Worm (Caenorhabditis elegans) whole organism, young adult: Measurements from ENCODE around the gene ZC513.14.

ENCODE experiments used
- B0035.1 ChIP-seq: sonication (generic microtip); optimal IDR thresholded peaks from 2 replicates; lab custom pipeline; 2016; ENCODE audit warnings: missing genetic modification characterization, mild to moderate bottlenecking, missing compliant biosample characterization, missing genotype, missing genetic modification reagents
- B0261.1 ChIP-seq: sonication (generic microtip); optimal IDR thresholded peaks from 2 replicates; lab custom pipeline; 2016; ENCODE audit warnings: mild to moderate bottlenecking, missing genetic modification characterization, moderate library complexity, missing compliant biosample characterization
- C17E4.6 ChIP-seq: fragments of 200-800 bp; sonication (Bioruptor generic); IDR thresholded peaks from 2 replicates; pipeline ENCODE4 v1.3.6; 2022; ENCODE audit warnings: missing genetic modification reagents, missing genetic modification characterization, missing compliant biosample characterization
- D2030.7 ChIP-seq: fragments of 200-800 bp; sonication (Bioruptor generic); IDR thresholded peaks from 2 replicates; pipeline ENCODE4 v1.3.6; 2022; ENCODE audit warnings: missing genetic modification reagents, missing genetic modification characterization, missing compliant biosample characterization
- F10E7.11 ChIP-seq: sonication (generic microtip); optimal IDR thresholded peaks from 2 replicates; lab custom pipeline; 2017; ENCODE audit warnings: mild to moderate bottlenecking, missing genetic modification characterization, moderate library complexity, missing compliant biosample characterization
- F22D6.2 ChIP-seq: sonication (generic microtip); optimal IDR thresholded peaks from 2 replicates; lab custom pipeline; 2016; ENCODE audit warnings: mild to moderate bottlenecking, missing genetic modification characterization, missing compliant biosample characterization
- F23B12.7 ChIP-seq: sonication (generic microtip); optimal IDR thresholded peaks from 2 replicates; lab custom pipeline; 2017; ENCODE audit warnings: missing genetic modification characterization, mild to moderate bottlenecking, missing compliant biosample characterization, antibody characterized with exemption, moderate library complexity; ENCODE audit not compliant: insufficient read depth
- F49E8.2 ChIP-seq: sonication (generic microtip); optimal IDR thresholded peaks from 3 replicates; lab custom pipeline; 2017; ENCODE audit warnings: missing genetic modification characterization, mild to moderate bottlenecking, missing compliant biosample characterization, antibody characterized with exemption, moderate library complexity; ENCODE audit not compliant: insufficient read depth
- F57A8.1 ChIP-seq: fragments of 200-800 bp; sonication (Bioruptor generic); optimal IDR thresholded peaks from 2 replicates; lab custom pipeline; 2018; ENCODE audit warnings: mild to moderate bottlenecking, missing genetic modification characterization, moderate library complexity, missing compliant biosample characterization
- T26A5.8 ChIP-seq: sonication (generic microtip); optimal IDR thresholded peaks from 2 replicates; lab custom pipeline; 2016; ENCODE audit warnings: missing genetic modification characterization, missing compliant biosample characterization
- Y53F4B.3 ChIP-seq: fragments of 200-800 bp; sonication (Bioruptor generic); IDR thresholded peaks from 2 replicates; pipeline ENCODE4 v1.3.6; 2022; ENCODE audit warnings: missing genetic modification reagents, missing genetic modification characterization, missing compliant biosample characterization
- Y95B8A.8 ChIP-seq: fragments of 200-800 bp; sonication (Bioruptor generic); IDR thresholded peaks from 2 replicates; pipeline ENCODE4 v1.3.6; 2022; ENCODE audit warnings: missing genetic modification reagents, missing genetic modification characterization, missing compliant biosample characterization
- ZK185.1 ChIP-seq: sonication (generic microtip); optimal IDR thresholded peaks from 2 replicates; lab custom pipeline; 2016; ENCODE audit warnings: mild to moderate bottlenecking, missing genetic modification characterization, missing compliant biosample characterization; ENCODE audit not compliant: poor library complexity, severe bottlenecking
- attf-5 ChIP-seq: fragments of 200-800 bp; sonication (Bioruptor generic); optimal IDR thresholded peaks from 2 replicates; lab custom pipeline; 2018; ENCODE audit warnings: mild to moderate bottlenecking, missing genetic modification characterization, missing compliant biosample characterization
- bed-2 ChIP-seq: fragments of 200-800 bp; sonication (Bioruptor generic); IDR thresholded peaks from 2 replicates; pipeline ENCODE4 v1.3.6; 2022; ENCODE audit warnings: missing genetic modification reagents, missing genetic modification characterization, missing compliant biosample characterization
- cebp-1 ChIP-seq, 2 experiments: fragments of 200-800 bp in 1 of 2; sonication (Bioruptor generic) in 1 of 2; sonication (generic microtip) in 1 of 2; IDR thresholded peaks in 1 of 2; optimal IDR thresholded peaks in 1 of 2; 2 replicates each; pipeline versions ENCODE4 v1.3.6 to Lab custom; 2017 to 2022; ENCODE audit warnings: missing compliant biosample characterization in 2 of 2, missing genetic modification characterization in 2 of 2, mild to moderate bottlenecking in 1 of 2, missing genetic modification reagents in 1 of 2, moderate library complexity in 1 of 2
- cebp-2 ChIP-seq: fragments of 200-800 bp; sonication (Bioruptor generic); IDR thresholded peaks from 2 replicates; pipeline ENCODE4 v1.3.6; 2022; ENCODE audit warnings: missing genetic modification characterization, missing compliant biosample characterization
- chd-7 ChIP-seq: sonication (generic microtip); optimal IDR thresholded peaks from 2 replicates; lab custom pipeline; 2016; ENCODE audit warnings: mild to moderate bottlenecking, missing genetic modification characterization, moderate library complexity, missing compliant biosample characterization
- die-1 ChIP-seq: sonication (generic microtip); optimal IDR thresholded peaks from 2 replicates; lab custom pipeline; 2016; ENCODE audit warnings: missing genotype, mild to moderate bottlenecking, missing genetic modification characterization, missing compliant biosample characterization
- dox-1 ChIP-seq: fragments of 200-800 bp; sonication (Bioruptor generic); IDR thresholded peaks from 2 replicates; pipeline ENCODE4 v1.3.6; 2022; ENCODE audit warnings: missing genetic modification reagents, missing genetic modification characterization, missing compliant biosample characterization
- dpff-1 ChIP-seq: sonication (generic microtip); optimal IDR thresholded peaks from 2 replicates; lab custom pipeline; 2017; ENCODE audit warnings: mild to moderate bottlenecking, missing genetic modification characterization, missing compliant biosample characterization
- dpl-1 ChIP-seq: fragments of 150-350 bp; optimal IDR thresholded peaks from 2 replicates; lab custom pipeline; 2014; ENCODE audit warnings: missing biosample characterization, missing genetic modification reagents, missing genetic modification characterization
- egrh-3 ChIP-seq: fragments of 200-800 bp; sonication (Bioruptor generic); IDR thresholded peaks from 2 replicates; pipeline ENCODE4 v1.3.6; 2022; ENCODE audit warnings: missing genetic modification reagents, missing genetic modification characterization, missing compliant biosample characterization
- ets-4 ChIP-seq: fragments of 200-800 bp; sonication (Bioruptor generic); optimal IDR thresholded peaks from 2 replicates; lab custom pipeline; 2018; ENCODE audit warnings: mild to moderate bottlenecking, missing genetic modification characterization, missing compliant biosample characterization
- fkh-3 ChIP-seq: sonication (generic microtip); optimal IDR thresholded peaks from 2 replicates; lab custom pipeline; 2016; ENCODE audit warnings: mild to moderate bottlenecking, missing genetic modification characterization, missing compliant biosample characterization
- gei-17 ChIP-seq: fragments of 200-800 bp; sonication (Bioruptor generic); optimal IDR thresholded peaks from 2 replicates; lab custom pipeline; 2018; ENCODE audit warnings: mild to moderate bottlenecking, missing genetic modification characterization, missing compliant biosample characterization
- him-1 ChIP-seq: sonication (generic microtip); optimal IDR thresholded peaks from 2 replicates; lab custom pipeline; 2016; ENCODE audit warnings: missing genotype, missing genetic modification reagents, missing genetic modification characterization, missing compliant biosample characterization
- hmg-1.2 ChIP-seq: fragments of 200-800 bp; sonication (Bioruptor generic); IDR thresholded peaks from 2 replicates; pipeline ENCODE4 v1.3.6; 2022; ENCODE audit warnings: missing genetic modification reagents, missing genetic modification characterization, missing compliant biosample characterization
- hmg-20 ChIP-seq: fragments of 200-800 bp; sonication (Bioruptor generic); IDR thresholded peaks from 2 replicates; pipeline ENCODE4 v1.3.6; 2022; ENCODE audit warnings: missing genetic modification reagents, missing genetic modification characterization, missing compliant biosample characterization
- hrde-1 ChIP-seq: sonication (generic microtip); optimal IDR thresholded peaks from 2 replicates; lab custom pipeline; 2016; ENCODE audit warnings: missing genetic modification characterization, mild to moderate bottlenecking, missing compliant biosample characterization, moderate library complexity, missing genotype, missing genetic modification reagents, borderline replicate concordance
- lin-26 ChIP-seq: fragments of 200-800 bp; sonication (Bioruptor generic); IDR thresholded peaks from 2 replicates; pipeline ENCODE4 v1.3.6; 2022; ENCODE audit warnings: missing genetic modification reagents, missing genetic modification characterization, missing compliant biosample characterization
- lsl-1 ChIP-seq: fragments of 200-800 bp; sonication (Bioruptor generic); optimal IDR thresholded peaks from 2 replicates; lab custom pipeline; 2018; ENCODE audit warnings: mild to moderate bottlenecking, missing genetic modification characterization, moderate library complexity, missing compliant biosample characterization
- lsy-27 ChIP-seq: sonication (generic microtip); optimal IDR thresholded peaks from 2 replicates; lab custom pipeline; 2017; ENCODE audit warnings: missing genetic modification characterization, mild to moderate bottlenecking, missing compliant biosample characterization, antibody characterized with exemption, missing genotype, borderline replicate concordance; ENCODE audit not compliant: insufficient read depth
- madf-6 ChIP-seq: fragments of 200-800 bp; sonication (Bioruptor generic); IDR thresholded peaks from 2 replicates; pipeline ENCODE4 v1.3.6; 2022; ENCODE audit warnings: missing genetic modification reagents, missing genetic modification characterization, missing compliant biosample characterization
- mcd-1 ChIP-seq: fragments of 200-800 bp; sonication (Bioruptor generic); IDR thresholded peaks from 2 replicates; pipeline ENCODE4 v1.3.6; 2022; ENCODE audit warnings: missing genetic modification reagents, missing genetic modification characterization, missing compliant biosample characterization
- mes-4 ChIP-seq: sonication (generic microtip); optimal IDR thresholded peaks from 2 replicates; lab custom pipeline; 2016; ENCODE audit warnings: missing genotype, missing genetic modification characterization, missing compliant biosample characterization
- nfyb-1 ChIP-seq: fragments of 200-800 bp; sonication (Bioruptor generic); IDR thresholded peaks from 2 replicates; pipeline ENCODE4 v1.3.6; 2022; ENCODE audit warnings: missing genetic modification reagents, missing genetic modification characterization, missing compliant biosample characterization
- nhr-80 ChIP-seq: sonication (generic microtip); optimal IDR thresholded peaks from 2 replicates; lab custom pipeline; 2016; ENCODE audit warnings: missing genetic modification characterization, missing compliant biosample characterization
- sdz-38 ChIP-seq: sonication (generic microtip); optimal IDR thresholded peaks from 2 replicates; lab custom pipeline; 2016; ENCODE audit warnings: missing genotype, missing genetic modification characterization, missing compliant biosample characterization
- sea-2 ChIP-seq: fragments of 200-800 bp; sonication (Bioruptor generic); IDR thresholded peaks from 2 replicates; pipeline ENCODE4 v1.3.6; 2022; ENCODE audit warnings: missing genetic modification characterization, missing compliant biosample characterization
- snpc-3.4 ChIP-seq: sonication (generic microtip); optimal IDR thresholded peaks from 2 replicates; lab custom pipeline; 2017; ENCODE audit warnings: missing genetic modification characterization, mild to moderate bottlenecking, missing compliant biosample characterization, antibody characterized with exemption, moderate library complexity, missing genotype, missing genetic modification reagents
- snpc-4 ChIP-seq, 5 experiments: fragments of 150-350 bp in 1 of 5; sonication (generic microtip) in 4 of 5; optimal IDR thresholded peaks; 2 replicates each; lab custom pipeline; 2014 to 2018; ENCODE audit warnings: missing genetic modification characterization in 5 of 5, missing biosample characterization in 3 of 5, antibody characterized with exemption in 2 of 5, mild to moderate bottlenecking in 2 of 5, missing compliant biosample characterization in 2 of 5, missing genotype in 2 of 5, moderate library complexity in 2 of 5, missing genetic modification reagents in 1 of 5
- sptf-2 ChIP-seq: fragments of 200-800 bp; sonication (Bioruptor generic); optimal IDR thresholded peaks from 2 replicates; lab custom pipeline; 2018; ENCODE audit warnings: mild to moderate bottlenecking, missing genetic modification characterization, missing compliant biosample characterization
- zim-3 ChIP-seq: sonication (generic microtip); optimal IDR thresholded peaks from 2 replicates; lab custom pipeline; 2017; ENCODE audit warnings: mild to moderate bottlenecking, missing genetic modification characterization, moderate library complexity, missing compliant biosample characterization
- ztf-18 ChIP-seq: sonication (generic microtip); optimal IDR thresholded peaks from 2 replicates; lab custom pipeline; 2016; ENCODE audit warnings: missing genotype, mild to moderate bottlenecking, missing genetic modification characterization, missing compliant biosample characterization
- ztf-3 ChIP-seq: fragments of 200-800 bp; sonication (Bioruptor generic); optimal IDR thresholded peaks from 2 replicates; lab custom pipeline; 2018; ENCODE audit warnings: mild to moderate bottlenecking, missing genetic modification characterization, missing compliant biosample characterization
- ztf-6 ChIP-seq: fragments of 200-800 bp; sonication (Bioruptor generic); IDR thresholded peaks from 2 replicates; pipeline ENCODE4 v1.3.6; 2022; ENCODE audit warnings: missing genetic modification reagents, missing genetic modification characterization, missing compliant biosample characterization

Gene ZC513.14

DNA sequence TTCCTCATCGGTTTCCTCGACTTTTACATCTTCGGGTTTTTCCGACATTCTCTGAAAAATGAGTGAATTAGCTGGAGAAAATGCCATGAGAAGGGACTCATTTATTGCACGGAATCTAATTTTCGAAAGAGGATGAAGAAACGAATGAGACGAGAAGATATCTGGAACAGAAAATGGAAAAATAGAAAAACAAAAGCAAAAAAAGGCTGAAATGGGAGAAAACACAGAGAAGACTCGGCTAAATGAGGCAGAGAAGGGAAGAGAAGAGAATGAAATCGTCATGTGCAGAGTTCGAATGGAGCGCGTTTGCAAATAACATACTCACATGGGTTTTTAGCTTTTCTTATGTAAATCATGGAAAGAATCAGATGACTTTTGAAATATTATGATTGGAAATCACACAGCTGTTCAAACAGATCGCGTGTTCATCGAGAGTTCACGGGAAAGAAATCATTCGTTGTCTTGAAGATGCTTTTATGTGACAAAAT lies 21.9 kb downstream of the ZC513.14 start, which contains the start of gene Y97E10AR.6 (continued):
- peak; percentile 34 for TF ChIP-seq attf-5 (GFP tag; lab: Kevin White, UChicago)
- TF ChIP-seq cebp-1 (GFP tag; IDR thresholded peaks at IDR 0.05; lab: Robert Waterston, UW) = no peak
- TF ChIP-seq cebp-1 (tag; optimal IDR thresholded peaks at IDR 0.05; lab: Kevin White, UChicago) = peak; percentile 9
- no peak for TF ChIP-seq bed-2
- TF ChIP-seq Y95B8A.8 (GFP tag; lab: Robert Waterston, UW) = no peak
- no peak for TF ChIP-seq lsy-27 (tag; lab: Kevin White, UChicago)
- TF ChIP-seq F10E7.11 (tag; lab: Kevin White, UChicago) = no peak
- TF ChIP-seq sptf-2 = no peak
- no peak for TF ChIP-seq ztf-18
- peak; percentile 38 for TF ChIP-seq nhr-80 (tag; lab: Kevin White, UChicago)
- peak; percentile 61 for TF ChIP-seq mcd-1 (GFP tag; lab: Robert Waterston, UW)
- no peak for TF ChIP-seq ets-4 (GFP tag; lab: Kevin White, UChicago)
- no peak for TF ChIP-seq C17E4.6 (GFP tag; lab: Robert Waterston, UW)
- TF ChIP-seq F23B12.7 = no peak
- no peak for TF ChIP-seq ztf-3 (GFP tag; lab: Kevin White, UChicago)
- TF ChIP-seq dox-1 = no peak
- no peak for TF ChIP-seq sdz-38 (tag; lab: Kevin White, UChicago)
- no peak for TF ChIP-seq snpc-3.4
- TF ChIP-seq nfyb-1 (GFP tag; lab: Robert Waterston, UW) = no peak
- TF ChIP-seq mes-4 = no peak
- TF ChIP-seq, all 124 proteins: peak for 5

DNA sequence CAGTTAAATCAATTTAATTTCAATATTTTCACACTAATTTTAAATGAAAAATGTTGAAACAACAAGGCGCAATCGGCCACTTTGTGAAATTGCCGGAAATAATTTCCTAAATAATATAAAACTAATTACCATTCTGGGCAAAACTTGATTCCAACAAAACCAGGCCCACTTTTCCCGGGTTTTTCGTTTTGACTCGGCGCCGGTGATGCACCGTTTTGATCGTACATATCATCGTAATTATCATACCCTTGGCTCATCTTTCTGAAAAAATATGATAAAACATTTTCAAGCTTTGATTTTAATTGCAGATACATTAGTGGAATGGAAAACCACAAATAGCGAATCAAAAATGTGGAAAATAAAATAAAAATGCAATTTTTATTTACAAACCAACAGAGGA lies 23.8 kb downstream of the ZC513.14 start, which contains the start of gene rpb-9:
rpb-9 (minus strand) TSS at position 314 of the 400 bp plus-strand sequence.
- TF ChIP-seq madf-6 (GFP tag; lab: Robert Waterston, UW) (no peak), ztf-6 (GFP tag; lab: Robert Waterston, UW) (no peak), lsl-1 (GFP tag; lab: Kevin White, UChicago) (no peak), ZK185.1 (tag; lab: Kevin White, UChicago) (no peak), sea-2 (GFP tag; lab: Robert Waterston, UW) (no peak), fkh-3 (tag; lab: Kevin White, UChicago) (no peak), D2030.7 (no peak), egrh-3 (GFP tag; lab: Robert Waterston, UW) (no peak), hmg-20 (GFP tag; lab: Robert Waterston, UW) (no peak), cebp-2 (GFP tag; lab: Robert Waterston, UW) (no peak), die-1 (peak; percentile 14), him-1 (no peak), lin-26 (no peak), snpc-4 (GFP tag; optimal IDR thresholded peaks at IDR 0.05; lab: Kevin White, UChicago) (no peak), snpc-4 (tag; optimal IDR thresholded peaks at IDR 0.05; lab: Kevin White, UChicago) (peak in 1 of 4 experiments; percentile 35), sdz-38 (tag; lab: Kevin White, UChicago) (no peak), Y53F4B.3 (GFP tag; lab: Robert Waterston, UW) (no peak), F57A8.1 (GFP tag; lab: Kevin White, UChicago) (no peak), B0261.1 (tag; lab: Kevin White, UChicago) (no peak), B0035.1 (no peak), chd-7 (tag; lab: Kevin White, UChicago) (no peak), hrde-1 (tag; lab: Kevin White, UChicago) (no peak), F49E8.2 (peak; percentile 30), gei-17 (no peak), snpc-3.4 (no peak), T26A5.8 (no peak), dpff-1 (tag; lab: Kevin White, UChicago) (no peak), dpl-1 (GFP tag; lab: Kevin White, UChicago) (no peak), hmg-1.2 (GFP tag; lab: Robert Waterston, UW) (peak; percentile 24; the same call in 1 of the 2 replicates), zim-3 (tag; lab: Kevin White, UChicago) (no peak), F22D6.2 (no peak)
